Fruit fly (Drosophila melanogaster): ENCODE results near the gene Myc.

Gene Myc

dm6 chrX:3432928-3433327, 60.0 kb downstream of the Myc start (continued):
- TF ChIP-seq CkIIα-i1 (GFP tag; IDR thresholded peaks at IDR 0.05), result no peak
- no peak for TF ChIP-seq Meics (GFP tag; optimal IDR thresholded peaks at IDR 0.05)
- no peak for TF ChIP-seq CG3995 (GFP tag; optimal IDR thresholded peaks at IDR 0.05)
- TF ChIP-seq CG8478 (optimal IDR thresholded peaks at IDR 0.05), result no peak
- peak; percentile 54; the same call in 1 of the 3 replicates for TF ChIP-seq CG11456 (GFP tag; IDR thresholded peaks at IDR 0.05)
- TF ChIP-seq Spps (tag; optimal IDR thresholded peaks at IDR 0.05), result no peak
- no peak for TF ChIP-seq CG18011 (GFP tag; optimal IDR thresholded peaks at IDR 0.05)
- TF ChIP-seq nmo (GFP tag; optimal IDR thresholded peaks at IDR 0.05), result peak; percentile 18
- no peak for TF ChIP-seq CG1529 (GFP tag; optimal IDR thresholded peaks at IDR 0.05)
- TF ChIP-seq ATbp (GFP tag; optimal IDR thresholded peaks at IDR 0.05), result peak; percentile 48
- TF ChIP-seq gcm (GFP tag; optimal IDR thresholded peaks at IDR 0.05), result no peak
- peak; percentile 26 for TF ChIP-seq kay (GFP tag; optimal IDR thresholded peaks at IDR 0.05)
- TF ChIP-seq Nf-YA (GFP tag; IDR thresholded peaks at IDR 0.05), result no peak
- TF ChIP-seq crol (GFP tag; IDR thresholded peaks at IDR 0.05), result no peak
- TF ChIP-seq sd (tag; optimal IDR thresholded peaks at IDR 0.05), result no peak
- TF ChIP-seq jumu (GFP tag; optimal IDR thresholded peaks at IDR 0.05), result peak; percentile 31
- no peak for TF ChIP-seq Stat92E (GFP tag; optimal IDR thresholded peaks at IDR 0.05)
- no peak for TF ChIP-seq ab (GFP tag; optimal IDR thresholded peaks at IDR 0.05)
- no peak for TF ChIP-seq amos (GFP tag; IDR thresholded peaks at IDR 0.05; ENCODE audit: partially characterized antibody)
- no peak for TF ChIP-seq p53 (GFP tag; optimal IDR thresholded peaks at IDR 0.05)
- TF ChIP-seq CG33557 (GFP tag; optimal IDR thresholded peaks at IDR 0.05), result no peak
- no peak for TF ChIP-seq CG14710 (tag; optimal IDR thresholded peaks at IDR 0.05)
- no peak for TF ChIP-seq H15 (GFP tag; IDR thresholded peaks at IDR 0.05)
- TF ChIP-seq Gug (GFP tag; IDR thresholded peaks at IDR 0.05), result peak; percentile 54; the same call in 2 of the 4 replicates
- no peak for TF ChIP-seq CG17802 (tag; optimal IDR thresholded peaks at IDR 0.05)
- no peak for TF ChIP-seq Doc2 (GFP tag; IDR thresholded peaks at IDR 0.05)
- TF ChIP-seq TFAM (GFP tag; optimal IDR thresholded peaks at IDR 0.05), result no peak
- no peak for TF ChIP-seq h (optimal IDR thresholded peaks at IDR 0.05)
- TF ChIP-seq pho (GFP tag; optimal IDR thresholded peaks at IDR 0.05), result no peak
- TF ChIP-seq ato (GFP tag; IDR thresholded peaks at IDR 0.05; ENCODE audit: partially characterized antibody), result no peak
- no peak for TF ChIP-seq CG12155 (GFP tag; optimal IDR thresholded peaks at IDR 0.05)
- TF ChIP-seq lov (optimal IDR thresholded peaks at IDR 0.05), result no peak
- TF ChIP-seq lov (GFP tag; IDR thresholded peaks at IDR 0.05), result no peak
- no peak for TF ChIP-seq CG1792 (GFP tag; optimal IDR thresholded peaks at IDR 0.05)
- peak; percentile 66 for TF ChIP-seq CG10366 (GFP tag; IDR thresholded peaks at IDR 0.05)
- peak; percentile 39 for TF ChIP-seq lilli (GFP tag; optimal IDR thresholded peaks at IDR 0.05)
- no peak for TF ChIP-seq CG13296 (GFP tag; optimal IDR thresholded peaks at IDR 0.05)
- TF ChIP-seq tap (tag; optimal IDR thresholded peaks at IDR 0.05), result peak; percentile 13
- no peak for TF ChIP-seq wek (GFP tag; optimal IDR thresholded peaks at IDR 0.05)
- no peak for TF ChIP-seq mirr (GFP tag; optimal IDR thresholded peaks at IDR 0.05)
- peak; percentile 33; the same call in 1 of the 2 replicates for TF ChIP-seq E2f1 (GFP tag; IDR thresholded peaks at IDR 0.05)
- TF ChIP-seq tio (GFP tag; optimal IDR thresholded peaks at IDR 0.05), result peak; percentile 20
- no peak for TF ChIP-seq CG12236 (GFP tag; optimal IDR thresholded peaks at IDR 0.05)
- no peak for TF ChIP-seq CG8281 (tag; optimal IDR thresholded peaks at IDR 0.05)
- TF ChIP-seq emc (GFP tag; optimal IDR thresholded peaks at IDR 0.05), result no peak
- peak; percentile 26 for TF ChIP-seq CG12104 (GFP tag; optimal IDR thresholded peaks at IDR 0.05)
- TF ChIP-seq CG2129 (GFP tag; IDR thresholded peaks at IDR 0.05; ENCODE audit: partially characterized antibody), result no peak
- no peak for TF ChIP-seq pan (optimal IDR thresholded peaks at IDR 0.05)
- peak in 1 of 2 experiments; percentile 75 for TF ChIP-seq pan (GFP tag; optimal IDR thresholded peaks at IDR 0.05 in 1 of 2, IDR thresholded peaks at IDR 0.05 in 1 of 2)
- no peak for TF ChIP-seq hbn (GFP tag; IDR thresholded peaks at IDR 0.05; ENCODE audit: partially characterized antibody)
- TF ChIP-seq CG2120 (GFP tag; optimal IDR thresholded peaks at IDR 0.05), result no peak
- TF ChIP-seq zf30C (GFP tag; optimal IDR thresholded peaks at IDR 0.05), result no peak
